Fruit fly (Drosophila melanogaster) whole organism, embryonic: Measurements from ENCODE around the gene tmod.
A peak's percentile ranks its signal among the peaks of the same experiment; 100 is the strongest.

Experiments
- Atf6 ChIP-seq: fragments of 200-800 bp; sonication (Bioruptor generic); IDR thresholded peaks from 2 replicates; pipeline ENCODE4 v1.3.6; 2022; ENCODE audit warnings: missing biosample characterization, missing genetic modification characterization
- CG10147 ChIP-seq: fragments of 200-800 bp; sonication (Bioruptor generic); optimal IDR thresholded peaks from 2 replicates; lab custom pipeline; 2019; ENCODE audit warnings: missing biosample characterization, mild to moderate bottlenecking, missing genetic modification characterization, moderate library complexity
- CG10979 ChIP-seq: fragments of 200-800 bp; sonication (Bioruptor generic); optimal IDR thresholded peaks from 2 replicates; lab custom pipeline; 2018; ENCODE audit warnings: missing biosample characterization, mild to moderate bottlenecking, missing genetic modification characterization, moderate library complexity
- CG12299 ChIP-seq: fragments of 200-800 bp; sonication (Bioruptor generic); optimal IDR thresholded peaks from 2 replicates; lab custom pipeline; 2018; ENCODE audit warnings: missing biosample characterization, mild to moderate bottlenecking, missing genetic modification characterization
- CG13624 ChIP-seq: fragments of 200-800 bp; sonication (Bioruptor generic); optimal IDR thresholded peaks from 2 replicates; lab custom pipeline; 2016; ENCODE audit warnings: missing biosample characterization, missing genetic modification characterization
- CG15269 ChIP-seq: fragments of 200-800 bp; sonication (Bioruptor generic); optimal IDR thresholded peaks from 2 replicates; lab custom pipeline; 2018; ENCODE audit warnings: missing biosample characterization, mild to moderate bottlenecking, missing genetic modification characterization, moderate library complexity
- CG15514 ChIP-seq: fragments of 200-800 bp; sonication (Bioruptor generic); optimal IDR thresholded peaks from 3 replicates; lab custom pipeline; 2017; ENCODE audit warnings: missing biosample characterization, missing genetic modification characterization, mild to moderate bottlenecking, moderate library complexity, missing genetic modification reagents
- CG1603 ChIP-seq: fragments of 200-800 bp; sonication (Bioruptor generic); optimal IDR thresholded peaks from 2 replicates; lab custom pipeline; 2019; ENCODE audit warnings: missing biosample characterization, mild to moderate bottlenecking, missing genetic modification characterization, moderate library complexity
- CG16779 ChIP-seq: fragments of 200-800 bp; sonication (Bioruptor generic); IDR thresholded peaks from 2 replicates; pipeline ENCODE4 v1.3.6; 2022; ENCODE audit warnings: missing biosample characterization, missing genetic modification characterization
- CG16815 ChIP-seq: fragments of 200-800 bp; sonication (Bioruptor generic); optimal IDR thresholded peaks from 3 replicates; lab custom pipeline; 2017; ENCODE audit warnings: missing biosample characterization, mild to moderate bottlenecking, missing genetic modification characterization
- CG18262 ChIP-seq: fragments of 200-800 bp; optimal IDR thresholded peaks from 3 replicates; lab custom pipeline; 2019; ENCODE audit warnings: missing biosample characterization, mild to moderate bottlenecking, missing genetic modification characterization, moderate library complexity
- CG2120 ChIP-seq: fragments of 200-800 bp; sonication (Bioruptor generic); optimal IDR thresholded peaks from 3 replicates; lab custom pipeline; 2016; ENCODE audit warnings: missing biosample characterization, missing genetic modification characterization
- CG2199 ChIP-seq: fragments of 200-800 bp; sonication (Bioruptor generic); IDR thresholded peaks from 3 replicates; pipeline ENCODE4 v1.3.6; 2022; ENCODE audit warnings: missing biosample characterization, missing genetic modification characterization
- CG2875 ChIP-seq: fragments of 200-800 bp; sonication (Bioruptor generic); optimal IDR thresholded peaks from 2 replicates; lab custom pipeline; 2017; ENCODE audit warnings: missing biosample characterization, mild to moderate bottlenecking, missing genetic modification characterization, missing genetic modification reagents
- CG3163 ChIP-seq: fragments of 200-800 bp; sonication (Bioruptor generic); optimal IDR thresholded peaks from 3 replicates; lab custom pipeline; 2016; ENCODE audit warnings: missing biosample characterization, missing genetic modification characterization
- CG4424 ChIP-seq: fragments of 200-800 bp; sonication (Bioruptor generic); optimal IDR thresholded peaks from 3 replicates; lab custom pipeline; 2016; ENCODE audit warnings: missing biosample characterization, missing genetic modification characterization
- CG4820 ChIP-seq: fragments of 200-800 bp; sonication (Bioruptor generic); optimal IDR thresholded peaks from 3 replicates; lab custom pipeline; 2016; ENCODE audit warnings: missing biosample characterization, missing genetic modification characterization
- CG4854 ChIP-seq: fragments of 200-800 bp; sonication (Bioruptor generic); optimal IDR thresholded peaks from 2 replicates; lab custom pipeline; 2016; ENCODE audit warnings: missing biosample characterization, missing genetic modification characterization, inconsistent platforms
- CG6175 ChIP-seq: fragments of 200-800 bp; sonication (Bioruptor generic); IDR thresholded peaks from 3 replicates; pipeline ENCODE4 v1.3.6; 2022; ENCODE audit warnings: missing biosample characterization, missing genetic modification characterization
- CG6272 ChIP-seq: fragments of 200-800 bp; sonication (Bioruptor generic); IDR thresholded peaks from 2 replicates; pipeline ENCODE4 v1.3.6; 2022; ENCODE audit warnings: missing biosample characterization, missing genetic modification characterization
- CG7839 ChIP-seq: fragments of 200-800 bp; sonication (Bioruptor generic); optimal IDR thresholded peaks from 3 replicates; lab custom pipeline; 2018; ENCODE audit warnings: missing biosample characterization, mild to moderate bottlenecking, missing genetic modification characterization, moderate library complexity
- CG9932 ChIP-seq: fragments of 200-800 bp; sonication (Bioruptor generic); IDR thresholded peaks from 2 replicates; pipeline ENCODE4 v1.3.6; 2022; ENCODE audit warnings: missing biosample characterization, missing genetic modification characterization
- Dbx ChIP-seq: fragments of 200-800 bp; sonication (Bioruptor generic); IDR thresholded peaks from 3 replicates; pipeline ENCODE4 v1.3.6; 2022; ENCODE audit warnings: missing biosample characterization, missing genetic modification characterization
- Dek ChIP-seq: fragments of 200-800 bp; sonication (Bioruptor generic); optimal IDR thresholded peaks from 3 replicates; lab custom pipeline; 2019; ENCODE audit warnings: missing biosample characterization, mild to moderate bottlenecking, missing genetic modification characterization, moderate library complexity
- Dip3 ChIP-seq: fragments of 200-800 bp; sonication (Bioruptor generic); optimal IDR thresholded peaks from 3 replicates; lab custom pipeline; 2016; ENCODE audit warnings: missing biosample characterization, missing genetic modification characterization
- Drgx ChIP-seq: fragments of 200-800 bp; sonication (Bioruptor generic); IDR thresholded peaks from 2 replicates; pipeline ENCODE4 v1.3.6; 2022; ENCODE audit warnings: missing biosample characterization, missing genetic modification characterization
- Fer1 ChIP-seq: fragments of 200-800 bp; sonication (Bioruptor generic); optimal IDR thresholded peaks from 2 replicates; lab custom pipeline; 2017; ENCODE audit warnings: missing biosample characterization, mild to moderate bottlenecking, missing genetic modification characterization
- Hand ChIP-seq: fragments of 200-800 bp; sonication (Bioruptor generic); optimal IDR thresholded peaks from 2 replicates; lab custom pipeline; 2017; ENCODE audit warnings: mild to moderate bottlenecking, missing biosample characterization, missing genetic modification reagents, missing genetic modification characterization
- Hmr ChIP-seq: fragments of 200-800 bp; sonication (Bioruptor generic); optimal IDR thresholded peaks from 3 replicates; lab custom pipeline; 2017; ENCODE audit warnings: mild to moderate bottlenecking, missing biosample characterization, missing genetic modification reagents, missing genetic modification characterization
- MBD-R2 ChIP-seq: fragments of 200-800 bp; sonication (Bioruptor generic); IDR thresholded peaks from 2 replicates; pipeline ENCODE4 v1.3.6; 2022; ENCODE audit warnings: missing biosample characterization, missing genetic modification characterization
- MTF-1 ChIP-seq: fragments of 200-800 bp; sonication (Bioruptor generic); optimal IDR thresholded peaks from 2 replicates; lab custom pipeline; 2018; ENCODE audit warnings: missing biosample characterization, mild to moderate bottlenecking, missing genetic modification characterization, borderline replicate concordance
- Med ChIP-seq: fragments of 200-800 bp; sonication (Bioruptor generic); peaks from one replicate; lab custom pipeline; 2016; ENCODE audit warnings: missing biosample characterization, missing genetic modification characterization, mild to moderate bottlenecking, inconsistent platforms, moderate library complexity
- NC2β ChIP-seq: fragments of 200-800 bp; sonication (Bioruptor generic); optimal IDR thresholded peaks from 2 replicates; lab custom pipeline; 2016; ENCODE audit warnings: missing biosample characterization, missing genetic modification characterization
- Oaz ChIP-seq: fragments of 200-800 bp; sonication (Bioruptor generic); IDR thresholded peaks from 2 replicates; pipeline ENCODE4 v1.3.6; 2022; ENCODE audit warnings: missing biosample characterization, missing genetic modification characterization
- Pdp1 ChIP-seq, 2 experiments: fragments of 200-800 bp; sonication (Bioruptor generic); optimal IDR thresholded peaks; 3 replicates each; lab custom pipeline; 2016; ENCODE audit warnings: missing biosample characterization in 2 of 2, missing genetic modification characterization in 2 of 2, mild to moderate bottlenecking in 1 of 2, moderate library complexity in 1 of 2
- abd-A ChIP-seq: fragments of 200-800 bp; sonication (Bioruptor generic); optimal IDR thresholded peaks from 3 replicates; lab custom pipeline; 2019; ENCODE audit warnings: missing biosample characterization, mild to moderate bottlenecking, missing genetic modification characterization, moderate library complexity
- al ChIP-seq: fragments of 200-800 bp; sonication (Bioruptor generic); IDR thresholded peaks from 2 replicates; pipeline ENCODE4 v1.3.6; 2022; ENCODE audit warnings: missing biosample characterization, missing genetic modification characterization
- bowl ChIP-seq: fragments of 200-800 bp; sonication (Bioruptor generic); IDR thresholded peaks from 2 replicates; pipeline ENCODE4 v1.3.6; 2022; ENCODE audit warnings: missing biosample characterization, missing genetic modification characterization
- chm ChIP-seq: fragments of 200-800 bp; sonication (Bioruptor generic); IDR thresholded peaks from 2 replicates; pipeline ENCODE4 v1.3.6; 2022; ENCODE audit warnings: missing biosample characterization, missing genetic modification characterization
- emc ChIP-seq: fragments of 200-800 bp; sonication (Bioruptor generic); optimal IDR thresholded peaks from 2 replicates; lab custom pipeline; 2016; ENCODE audit warnings: missing biosample characterization, missing genetic modification characterization
- ewg ChIP-seq: fragments of 200-800 bp; sonication (Bioruptor generic); optimal IDR thresholded peaks from 3 replicates; lab custom pipeline; 2017; ENCODE audit warnings: mild to moderate bottlenecking, missing biosample characterization, missing genetic modification reagents, missing genetic modification characterization
- fd3F ChIP-seq: fragments of 200-800 bp; sonication (Bioruptor generic); optimal IDR thresholded peaks from 2 replicates; lab custom pipeline; 2018; ENCODE audit warnings: missing biosample characterization, mild to moderate bottlenecking, missing genetic modification characterization, moderate library complexity
- gce ChIP-seq: fragments of 200-800 bp; sonication (Bioruptor generic); IDR thresholded peaks from 3 replicates; pipeline ENCODE4 v1.3.6; 2022; ENCODE audit warnings: missing biosample characterization, missing genetic modification characterization
- ind ChIP-seq: fragments of 200-800 bp; sonication (Bioruptor generic); optimal IDR thresholded peaks from 3 replicates; lab custom pipeline; 2016; ENCODE audit warnings: missing biosample characterization, missing genetic modification characterization
- insv ChIP-seq, 2 experiments: fragments of 200-800 bp; sonication (Bioruptor generic); optimal IDR thresholded peaks; 3 replicates each; lab custom pipeline; 2016 to 2018; ENCODE audit warnings: missing biosample characterization in 2 of 2, missing genetic modification characterization in 2 of 2
- maf-S ChIP-seq: fragments of 200-800 bp; sonication (Bioruptor generic); optimal IDR thresholded peaks from 2 replicates; lab custom pipeline; 2016; ENCODE audit warnings: missing biosample characterization, missing genetic modification characterization
- nerfin-2 ChIP-seq: fragments of 200-800 bp; sonication (Bioruptor generic); IDR thresholded peaks from 2 replicates; pipeline ENCODE4 v1.3.6; 2022; ENCODE audit warnings: missing biosample characterization, missing genetic modification characterization; ENCODE audit not compliant: partially characterized antibody
- nom ChIP-seq: fragments of 200-800 bp; sonication (Bioruptor generic); optimal IDR thresholded peaks from 2 replicates; lab custom pipeline; 2017; ENCODE audit warnings: missing biosample characterization, missing genetic modification characterization, mild to moderate bottlenecking, moderate library complexity, missing genetic modification reagents
- slou ChIP-seq: fragments of 200-800 bp; sonication (Bioruptor generic); optimal IDR thresholded peaks from 3 replicates; lab custom pipeline; 2016; ENCODE audit warnings: missing biosample characterization, missing genetic modification characterization
- vvl ChIP-seq: fragments of 200-800 bp; sonication (Bioruptor generic); IDR thresholded peaks from 2 replicates; pipeline ENCODE4 v1.3.6; 2022; ENCODE audit warnings: missing biosample characterization, missing genetic modification characterization
- zf30C ChIP-seq: fragments of 200-800 bp; sonication (Bioruptor generic); optimal IDR thresholded peaks from 3 replicates; lab custom pipeline; 2018; ENCODE audit warnings: missing biosample characterization, mild to moderate bottlenecking, missing genetic modification characterization

The tmod gene

DNA sequence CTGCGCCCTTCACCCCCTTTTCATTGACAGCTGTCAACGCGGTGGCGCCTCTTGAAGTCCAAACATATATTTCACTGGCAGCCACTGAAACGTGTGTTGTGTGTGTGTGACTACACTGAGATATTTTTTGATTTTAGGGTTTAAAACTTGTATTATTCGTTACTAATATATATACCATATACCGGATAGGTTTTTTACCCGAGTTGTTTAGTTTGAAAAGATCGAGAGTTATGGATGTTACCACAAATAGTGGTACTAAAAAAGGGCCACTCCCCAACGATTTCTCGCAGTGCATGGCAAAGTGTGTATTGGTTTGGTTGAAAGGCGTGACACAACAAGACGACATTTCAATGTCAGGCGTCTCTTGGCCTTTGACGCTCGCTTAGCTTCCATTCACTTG lies 4.0 kb downstream of the tmod start (continued):
- TF ChIP-seq gce (GFP tag; lab: Robert Waterston, UW) (no peak), CG1603 (tag; lab: Kevin White, UChicago) (peak; percentile 40), Hand (GFP tag; lab: Kevin White, UChicago) (no peak), CG6175 (GFP tag; lab: Robert Waterston, UW) (no peak), vvl (GFP tag; lab: Robert Waterston, UW) (no peak; the same call in 1 of the 2 replicates), CG16815 (GFP tag; lab: Kevin White, UChicago) (no peak), CG2199 (GFP tag; lab: Robert Waterston, UW) (no peak), bowl (no peak), CG4820 (GFP tag; lab: Kevin White, UChicago) (no peak), nom (GFP tag; lab: Kevin White, UChicago) (no peak), CG3163 (GFP tag; lab: Kevin White, UChicago) (no peak), CG7839 (tag; lab: Kevin White, UChicago) (peak; percentile 32), CG10979 (tag; lab: Kevin White, UChicago) (no peak), CG9932 (GFP tag; lab: Robert Waterston, UW) (peak; percentile 22; the same call in 1 of the 2 replicates), CG4424 (GFP tag; lab: Kevin White, UChicago) (no peak), Dek (no peak), al (no peak), Dip3 (GFP tag; lab: Kevin White, UChicago) (peak; percentile 5), CG2120 (GFP tag; lab: Kevin White, UChicago) (peak; percentile 16), MTF-1 (GFP tag; lab: Kevin White, UChicago) (no peak)

dm6 chr3R:30536919-30537318 lies 4.5 kb downstream of the tmod start:
- TF ChIP-seq zf30C (GFP tag; lab: Kevin White, UChicago) (no peak), Fer1 (peak; percentile 54), CG2875 (no peak), nerfin-2 (GFP tag; lab: Robert Waterston, UW) (no peak), Oaz (no peak), insv (GFP tag; optimal IDR thresholded peaks at IDR 0.05; lab: Kevin White, UChicago) (no peak), ewg (GFP tag; lab: Kevin White, UChicago) (no peak), Dbx (GFP tag; lab: Robert Waterston, UW) (peak; percentile 20; the same call in 1 of the 3 replicates), emc (no peak), CG18262 (no peak), CG16779 (GFP tag; lab: Robert Waterston, UW) (no peak), CG4854 (GFP tag; lab: Kevin White, UChicago) (no peak), abd-A (peak; percentile 31), maf-S (GFP tag; lab: Kevin White, UChicago) (no peak), Hmr (peak; percentile 23), CG13624 (GFP tag; lab: Kevin White, UChicago) (no peak), CG6272 (GFP tag; lab: Robert Waterston, UW) (no peak), Med (GFP tag; lab: Kevin White, UChicago) (peak; percentile 68), Atf6 (GFP tag; lab: Robert Waterston, UW) (0 out of 2 replicates have a peak, but pooled peaks have one; percentile 10), Pdp1 (GFP tag; optimal IDR thresholded peaks at IDR 0.05; lab: Kevin White, UChicago) (peak in 1 of 2 experiments; percentile 52), CG12299 (tag; lab: Kevin White, UChicago) (no peak), CG10147 (GFP tag; lab: Kevin White, UChicago) (no peak), bowl (no peak), CG15269 (no peak), CG15514 (GFP tag; lab: Kevin White, UChicago) (peak; percentile 14), ind (GFP tag; lab: Kevin White, UChicago) (no peak), fd3F (GFP tag; lab: Kevin White, UChicago) (peak; percentile 23), slou (GFP tag; lab: Kevin White, UChicago) (no peak), Drgx (GFP tag; lab: Robert Waterston, UW) (no peak), NC2β (no peak), MBD-R2 (GFP tag; lab: Robert Waterston, UW) (no peak), chm (GFP tag; lab: Robert Waterston, UW) (no peak)
